Fruit fly (Drosophila melanogaster) whole organism, embryonic: Measurements from ENCODE around the gene Atg5.

Experiments used
- ATbp ChIP-seq: fragments of 200-800 bp; sonication (Bioruptor generic); optimal IDR thresholded peaks from 2 replicates; lab custom pipeline; 2017; ENCODE audit warnings: missing biosample characterization, mild to moderate bottlenecking, missing genetic modification characterization, missing genetic modification reagents
- Atf6 ChIP-seq: fragments of 200-800 bp; sonication (Bioruptor generic); IDR thresholded peaks from 2 replicates; pipeline ENCODE4 v1.3.6; 2022; ENCODE audit warnings: missing biosample characterization, missing genetic modification characterization
- B-H1 ChIP-seq: fragments of 200-800 bp; sonication (Bioruptor generic); IDR thresholded peaks from 3 replicates; pipeline ENCODE4 v1.3.6; 2022; ENCODE audit warnings: missing biosample characterization, missing genetic modification characterization
- CG11398 ChIP-seq: fragments of 200-800 bp; sonication (Bioruptor generic); optimal IDR thresholded peaks from 2 replicates; lab custom pipeline; 2016; ENCODE audit warnings: missing biosample characterization, missing genetic modification characterization
- CG12391 ChIP-seq: fragments of 200-800 bp; sonication (Bioruptor generic); optimal IDR thresholded peaks from 3 replicates; lab custom pipeline; 2018; ENCODE audit warnings: missing biosample characterization, mild to moderate bottlenecking, missing genetic modification characterization, moderate library complexity
- CG12942 ChIP-seq: fragments of 200-800 bp; sonication (Bioruptor generic); optimal IDR thresholded peaks from 3 replicates; lab custom pipeline; 2016; ENCODE audit warnings: missing biosample characterization, missing genetic modification characterization
- CG14441 ChIP-seq: fragments of 200-800 bp; sonication (Bioruptor generic); IDR thresholded peaks from 2 replicates; pipeline ENCODE4 v1.3.6; 2022; ENCODE audit warnings: missing biosample characterization, missing genetic modification characterization
- CG14860 ChIP-seq: fragments of 200-800 bp; sonication (Bioruptor generic); IDR thresholded peaks from 3 replicates; pipeline ENCODE4 v1.3.6; 2022; ENCODE audit warnings: missing biosample characterization, missing genetic modification characterization; ENCODE audit not compliant: partially characterized antibody
- CG14965 ChIP-seq: fragments of 200-800 bp; sonication (Bioruptor generic); optimal IDR thresholded peaks from 2 replicates; lab custom pipeline; 2016; ENCODE audit warnings: missing biosample characterization, missing genetic modification characterization, borderline replicate concordance
- CG17568 ChIP-seq: fragments of 200-800 bp; sonication (Bioruptor generic); optimal IDR thresholded peaks from 2 replicates; lab custom pipeline; 2018; ENCODE audit warnings: missing biosample characterization, mild to moderate bottlenecking, missing genetic modification characterization, moderate library complexity
- CG17912 ChIP-seq: fragments of 200-800 bp; sonication (Bioruptor generic); optimal IDR thresholded peaks from 2 replicates; lab custom pipeline; 2018; ENCODE audit warnings: missing biosample characterization, mild to moderate bottlenecking, missing genetic modification characterization
- CG2116 ChIP-seq: fragments of 200-800 bp; sonication (Bioruptor generic); optimal IDR thresholded peaks from 3 replicates; lab custom pipeline; 2018; ENCODE audit warnings: missing biosample characterization, mild to moderate bottlenecking, missing genetic modification characterization
- CG2202 ChIP-seq: fragments of 200-800 bp; sonication (Bioruptor generic); optimal IDR thresholded peaks from 2 replicates; lab custom pipeline; 2018; ENCODE audit warnings: missing biosample characterization, mild to moderate bottlenecking, missing genetic modification characterization
- CG3163 ChIP-seq: fragments of 200-800 bp; sonication (Bioruptor generic); optimal IDR thresholded peaks from 3 replicates; lab custom pipeline; 2016; ENCODE audit warnings: missing biosample characterization, missing genetic modification characterization
- CG3726 ChIP-seq: fragments of 200-800 bp; sonication (Bioruptor generic); IDR thresholded peaks from 3 replicates; pipeline ENCODE4, ENCODE4 v1.3.6; 2022; ENCODE audit warnings: missing biosample characterization, missing genetic modification characterization
- CG4360 ChIP-seq: fragments of 200-800 bp; sonication (Bioruptor generic); IDR thresholded peaks from 2 replicates; pipeline ENCODE4 v1.3.6; 2022; ENCODE audit warnings: missing biosample characterization, missing genetic modification characterization
- CG4424 ChIP-seq: fragments of 200-800 bp; sonication (Bioruptor generic); optimal IDR thresholded peaks from 3 replicates; lab custom pipeline; 2016; ENCODE audit warnings: missing biosample characterization, missing genetic modification characterization
- CG5245 ChIP-seq: fragments of 200-800 bp; sonication (Bioruptor generic); optimal IDR thresholded peaks from 3 replicates; lab custom pipeline; 2016; ENCODE audit warnings: missing biosample characterization, missing genetic modification characterization
- CG6791 ChIP-seq: fragments of 200-800 bp; sonication (Bioruptor generic); IDR thresholded peaks from 3 replicates; pipeline ENCODE4 v1.3.6; 2022; ENCODE audit warnings: missing biosample characterization, missing genetic modification characterization; ENCODE audit not compliant: partially characterized antibody
- CG7271 ChIP-seq: fragments of 200-800 bp; sonication (Bioruptor generic); optimal IDR thresholded peaks from 2 replicates; lab custom pipeline; 2018; ENCODE audit warnings: missing biosample characterization, mild to moderate bottlenecking, missing genetic modification characterization, moderate library complexity
- CG9797 ChIP-seq: fragments of 200-800 bp; sonication (Bioruptor generic); optimal IDR thresholded peaks from 3 replicates; lab custom pipeline; 2018; ENCODE audit warnings: missing biosample characterization, mild to moderate bottlenecking, missing genetic modification characterization
- CG9932 ChIP-seq: fragments of 200-800 bp; sonication (Bioruptor generic); IDR thresholded peaks from 2 replicates; pipeline ENCODE4 v1.3.6; 2022; ENCODE audit warnings: missing biosample characterization, missing genetic modification characterization
- CHES-1-like ChIP-seq: fragments of 200-800 bp; sonication (Bioruptor generic); optimal IDR thresholded peaks from 2 replicates; lab custom pipeline; 2016; ENCODE audit warnings: missing biosample characterization, missing genetic modification characterization
- CrebB ChIP-seq: fragments of 200-800 bp; sonication (Bioruptor generic); optimal IDR thresholded peaks from 3 replicates; lab custom pipeline; 2018; ENCODE audit warnings: missing biosample characterization, mild to moderate bottlenecking, missing genetic modification characterization
- Dfd ChIP-seq, 2 experiments: fragments of >200 bp; optimal IDR thresholded peaks; 2 replicates each; lab custom pipeline; 2017; ENCODE audit warnings: missing biosample characterization in 2 of 2, missing genetic modification characterization in 2 of 2
- Drgx ChIP-seq: fragments of 200-800 bp; sonication (Bioruptor generic); IDR thresholded peaks from 2 replicates; pipeline ENCODE4 v1.3.6; 2022; ENCODE audit warnings: missing biosample characterization, missing genetic modification characterization
- GATAe ChIP-seq: fragments of 200-800 bp; sonication (Bioruptor generic); conservative IDR thresholded peaks from 2 replicates; pipeline ENCODE4 v1.3.6; 2022; ENCODE audit warnings: missing biosample characterization, missing genetic modification characterization
- MESR4 ChIP-seq: fragments of 200-800 bp; sonication (Bioruptor generic); optimal IDR thresholded peaks from 2 replicates; lab custom pipeline; 2018; ENCODE audit warnings: missing biosample characterization, mild to moderate bottlenecking, missing genetic modification characterization, moderate library complexity
- Mrtf ChIP-seq: fragments of 200-800 bp; sonication (Bioruptor generic); IDR thresholded peaks from 3 replicates; pipeline ENCODE4 v1.3.6; 2022; ENCODE audit warnings: missing biosample characterization, missing genetic modification characterization
- Nf-YA ChIP-seq: fragments of 200-800 bp; sonication (Bioruptor generic); IDR thresholded peaks from 2 replicates; pipeline ENCODE4 v1.3.6; 2022; ENCODE audit warnings: missing biosample characterization, missing genetic modification characterization
- Poxn ChIP-seq: fragments of 200-800 bp; sonication (Bioruptor generic); IDR thresholded peaks from 2 replicates; pipeline ENCODE4 v1.3.6; 2022; ENCODE audit warnings: missing biosample characterization, missing genetic modification characterization
- Sry-δ ChIP-seq: fragments of 200-800 bp; sonication (Bioruptor generic); optimal IDR thresholded peaks from 2 replicates; lab custom pipeline; 2016; ENCODE audit warnings: missing biosample characterization, missing genetic modification characterization
- Trl ChIP-seq, 3 experiments: fragments of >200 bp in 2 of 3; fragments of 200-800 bp in 1 of 3; sonication (Bioruptor generic) in 1 of 3; optimal IDR thresholded peaks; 2 replicates in 1 of 3; 3 replicates in 2 of 3; lab custom pipeline; 2016 to 2017; ENCODE audit warnings: missing biosample characterization in 1 of 3, missing genetic modification characterization in 1 of 3
- ash1 ChIP-seq: fragments of 200-800 bp; sonication (Bioruptor generic); optimal IDR thresholded peaks from 2 replicates; lab custom pipeline; 2018; ENCODE audit warnings: missing biosample characterization, mild to moderate bottlenecking, missing genetic modification characterization
- dan ChIP-seq: fragments of 200-800 bp; sonication (Bioruptor generic); IDR thresholded peaks from 2 replicates; pipeline ENCODE4 v1.3.6; 2022; ENCODE audit warnings: missing biosample characterization, missing genetic modification characterization
- dm ChIP-seq: fragments of 200-800 bp; sonication (Bioruptor generic); optimal IDR thresholded peaks from 3 replicates; lab custom pipeline; 2016; ENCODE audit warnings: missing biosample characterization, missing genetic modification characterization
- gcm2 ChIP-seq: fragments of 200-800 bp; sonication (Bioruptor generic); optimal IDR thresholded peaks from 2 replicates; lab custom pipeline; 2016; ENCODE audit warnings: missing biosample characterization, missing genetic modification characterization
- grn ChIP-seq: fragments of 200-800 bp; sonication (Bioruptor generic); optimal IDR thresholded peaks from 3 replicates; lab custom pipeline; 2017; ENCODE audit warnings: missing biosample characterization, missing genetic modification characterization
- h ChIP-seq: fragments of >200 bp; optimal IDR thresholded peaks from 2 replicates; lab custom pipeline; 2017
- hbn ChIP-seq: fragments of 200-800 bp; sonication (Bioruptor generic); IDR thresholded peaks from 2 replicates; pipeline ENCODE4 v1.3.6; 2022; ENCODE audit warnings: missing biosample characterization, missing genetic modification characterization; ENCODE audit not compliant: partially characterized antibody
- knrl ChIP-seq: fragments of 200-800 bp; sonication (Bioruptor generic); IDR thresholded peaks from 3 replicates; pipeline ENCODE4 v1.3.6; 2022; ENCODE audit warnings: missing biosample characterization, missing genetic modification characterization; ENCODE audit not compliant: partially characterized antibody
- mld ChIP-seq: fragments of 200-800 bp; sonication (Bioruptor generic); IDR thresholded peaks from 3 replicates; pipeline ENCODE4 v1.3.6; 2022; ENCODE audit warnings: missing biosample characterization, missing genetic modification characterization; ENCODE audit not compliant: partially characterized antibody
- pfk ChIP-seq: fragments of 200-800 bp; sonication (Bioruptor generic); optimal IDR thresholded peaks from 2 replicates; lab custom pipeline; 2018; ENCODE audit warnings: missing biosample characterization, mild to moderate bottlenecking, missing genetic modification characterization, moderate library complexity
- rib ChIP-seq: fragments of 200-800 bp; sonication (Bioruptor generic); IDR thresholded peaks from 2 replicates; pipeline ENCODE4 v1.3.6; 2022; ENCODE audit warnings: missing biosample characterization, missing genetic modification characterization
- sens-2 ChIP-seq: fragments of 200-800 bp; sonication (Bioruptor generic); IDR thresholded peaks from 2 replicates; pipeline ENCODE4 v1.3.6; 2022; ENCODE audit warnings: missing biosample characterization, missing genetic modification characterization
- so ChIP-seq: fragments of 200-800 bp; sonication (Bioruptor generic); IDR thresholded peaks from 3 replicates; pipeline ENCODE4 v1.3.6; 2022; ENCODE audit warnings: missing biosample characterization, missing genetic modification characterization
- sqz ChIP-seq: fragments of 200-800 bp; sonication (Bioruptor generic); optimal IDR thresholded peaks from 3 replicates; lab custom pipeline; 2018; ENCODE audit warnings: missing biosample characterization, mild to moderate bottlenecking, missing genetic modification characterization
- tio ChIP-seq: fragments of 200-800 bp; sonication (Bioruptor generic); optimal IDR thresholded peaks from 2 replicates; lab custom pipeline; 2017; ENCODE audit warnings: missing biosample characterization, missing genetic modification characterization, inconsistent platforms

Gene Atg5

DNA sequence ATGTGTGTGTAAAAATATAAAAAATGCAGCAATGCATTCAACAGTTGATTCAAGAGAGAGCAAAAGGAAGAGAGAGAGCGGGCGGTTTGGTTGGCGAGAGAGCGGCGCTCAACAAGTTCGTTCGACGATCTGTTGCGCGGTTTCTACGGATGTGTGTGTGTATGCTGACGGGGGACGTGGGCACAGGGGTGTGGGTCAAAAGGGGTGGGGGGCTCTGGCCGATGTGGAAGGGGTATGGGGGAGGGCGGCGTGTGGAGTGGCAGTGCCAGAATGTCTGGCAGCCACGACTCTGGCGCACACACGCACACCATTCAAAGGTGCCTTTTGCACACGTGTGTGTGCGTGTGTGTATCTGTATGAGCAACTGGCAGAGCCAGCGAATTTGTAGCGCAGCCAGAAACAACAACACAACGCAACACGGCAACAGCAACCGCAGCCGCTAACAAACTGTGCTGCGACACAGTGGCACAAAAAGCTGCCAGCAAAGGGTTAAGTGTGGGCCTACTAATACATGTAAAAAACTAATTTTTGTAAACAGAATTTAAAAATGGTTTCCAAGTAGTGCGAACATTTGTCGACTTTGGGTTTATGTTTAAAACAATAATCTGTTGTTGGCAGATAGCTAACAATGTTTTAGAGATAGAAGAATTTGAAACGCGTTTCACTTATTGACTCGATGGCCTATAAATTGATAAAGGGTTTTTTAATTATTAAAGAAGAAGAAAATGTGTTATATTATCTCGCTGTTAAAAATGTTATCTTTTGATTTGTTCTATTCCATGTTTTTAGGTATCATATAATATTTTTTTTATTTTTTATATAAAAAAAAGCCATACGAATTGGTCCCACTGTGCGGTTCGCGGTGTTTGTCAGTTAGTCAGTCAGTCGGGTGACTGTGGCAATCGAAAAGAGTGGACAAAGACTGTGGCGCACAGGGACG is 16.8 kb downstream of the Atg5 start (continued):
- peak; percentile 63 for TF ChIP-seq dan (GFP tag; lab: Robert Waterston, UW)
- TF ChIP-seq MESR4 (GFP tag; lab: Kevin White, UChicago), result no peak
- no peak for TF ChIP-seq ash1 (GFP tag; lab: Kevin White, UChicago)
- TF ChIP-seq CG4360 (GFP tag; lab: Robert Waterston, UW), result peak; percentile 88
- TF ChIP-seq CG12942, result peak; percentile 75
- TF ChIP-seq CrebB, result peak; percentile 28
- TF ChIP-seq CG3726 (GFP tag; lab: Robert Waterston, UW), result peak; percentile 68; the same call in 2 of the 3 replicates
- TF ChIP-seq B-H1 (GFP tag; lab: Robert Waterston, UW), result peak; percentile 64
- TF ChIP-seq CG3163 (GFP tag; lab: Kevin White, UChicago), result no peak
- TF ChIP-seq CG4424, result peak; percentile 95
- peak; percentile 78 for TF ChIP-seq sqz (GFP tag; lab: Kevin White, UChicago)
- peak; percentile 35 for TF ChIP-seq CG9797 (GFP tag; lab: Kevin White, UChicago)
- no peak for TF ChIP-seq mld (GFP tag; lab: Robert Waterston, UW)
- TF ChIP-seq Trl (optimal IDR thresholded peaks at IDR 0.05; lab: Kevin White, UChicago), result peak; percentile 83 to 95
- peak; percentile 53 for TF ChIP-seq Trl (GFP tag; optimal IDR thresholded peaks at IDR 0.05; lab: Kevin White, UChicago)
- peak; percentile 53 for TF ChIP-seq CG7271
- no peak for TF ChIP-seq Atf6
- TF ChIP-seq CG12391, result peak; percentile 92
- no peak for TF ChIP-seq CG6791 (GFP tag; lab: Robert Waterston, UW)
- TF ChIP-seq CG14441 (GFP tag; lab: Robert Waterston, UW), result peak; percentile 67
- TF ChIP-seq CG14965 (GFP tag; lab: Kevin White, UChicago), result peak; percentile 14
- peak; percentile 64 for TF ChIP-seq CG11398 (GFP tag; lab: Kevin White, UChicago)
- no peak for TF ChIP-seq hbn (GFP tag; lab: Robert Waterston, UW)
- peak; percentile 4 for TF ChIP-seq grn (GFP tag; lab: Kevin White, UChicago)
- peak; percentile 18 for TF ChIP-seq Sry-δ (GFP tag; lab: Kevin White, UChicago)
- no peak for TF ChIP-seq sens-2 (GFP tag; lab: Robert Waterston, UW)
- no peak for TF ChIP-seq CG14860
- TF ChIP-seq GATAe (GFP tag; lab: Robert Waterston, UW), result no peak
- peak; percentile 91 for TF ChIP-seq ATbp (GFP tag; lab: Kevin White, UChicago)
- TF ChIP-seq CG5245 (GFP tag; lab: Kevin White, UChicago), result peak; percentile 67
- TF ChIP-seq tio (GFP tag; lab: Kevin White, UChicago), result peak; percentile 94
- TF ChIP-seq h, result no peak
- TF ChIP-seq gcm2 (GFP tag; lab: Kevin White, UChicago), result peak; percentile 46
- TF ChIP-seq rib (GFP tag; lab: Robert Waterston, UW), result peak; percentile 86; the same call in 1 of the 2 replicates
- peak; percentile 30; the same call in 1 of the 2 replicates for TF ChIP-seq Poxn
- no peak for TF ChIP-seq Dfd (GFP tag; optimal IDR thresholded peaks at IDR 0.05; lab: Kevin White, UChicago)
- TF ChIP-seq Drgx (GFP tag; lab: Robert Waterston, UW), result peak; percentile 66
- TF ChIP-seq CG17912 (GFP tag; lab: Kevin White, UChicago), result no peak
- peak; percentile 25; the same call in 1 of the 2 replicates for TF ChIP-seq Nf-YA (GFP tag; lab: Robert Waterston, UW)
- peak; percentile 71 for TF ChIP-seq dm
- peak; percentile 72; the same call in 2 of the 3 replicates for TF ChIP-seq so (GFP tag; lab: Robert Waterston, UW)
- peak; percentile 85 for TF ChIP-seq CG2202 (tag; lab: Kevin White, UChicago)
- TF ChIP-seq CG17568 (GFP tag; lab: Kevin White, UChicago), result peak; percentile 61
- peak; percentile 58 for TF ChIP-seq CG9932 (GFP tag; lab: Robert Waterston, UW)
- TF ChIP-seq knrl (GFP tag; lab: Robert Waterston, UW), result peak; percentile 39; the same call in 1 of the 3 replicates
- TF ChIP-seq pfk (GFP tag; lab: Kevin White, UChicago), result no peak
- peak; percentile 58 for TF ChIP-seq CHES-1-like (GFP tag; lab: Kevin White, UChicago)
- peak; percentile 45 for TF ChIP-seq CG2116 (GFP tag; lab: Kevin White, UChicago)
- TF ChIP-seq Mrtf (GFP tag; lab: Robert Waterston, UW), result peak; percentile 67; the same call in 2 of the 3 replicates
